Worm (Caenorhabditis elegans) whole organism, L4/young adult: Measurements from ENCODE around the gene B0294.1.

ENCODE experiments used
- W03F9.2 ChIP-seq: fragments of 150-350 bp; optimal IDR thresholded peaks from 2 replicates; lab custom pipeline; 2014; ENCODE audit warnings: missing biosample characterization, missing genetic modification characterization
- him-1 ChIP-seq: sonication (generic microtip); optimal IDR thresholded peaks from 2 replicates; lab custom pipeline; 2016; ENCODE audit warnings: missing genotype, missing genetic modification reagents, missing genetic modification characterization, missing compliant biosample characterization

DNA sequence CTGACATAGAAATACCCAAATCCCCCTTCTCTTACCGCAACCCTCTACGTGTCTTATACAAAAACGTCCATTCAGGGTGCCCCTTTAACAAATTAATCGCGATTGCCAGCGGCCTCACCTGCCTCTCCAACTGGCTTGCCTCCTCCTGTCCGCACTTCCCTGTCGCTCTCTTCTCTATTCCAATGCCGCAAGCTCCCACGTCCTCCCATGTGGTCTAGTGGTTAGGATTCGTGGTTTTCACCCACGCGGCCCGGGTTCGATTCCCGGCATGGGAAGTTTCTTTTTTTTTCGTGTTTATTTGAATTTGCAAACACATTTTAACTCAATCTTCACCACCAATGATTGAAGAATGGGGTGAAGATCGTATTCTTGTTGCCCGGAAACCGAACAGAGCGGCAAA, 38.5 kb downstream of the B0294.1 start:
- no peak for TF ChIP-seq him-1 (tag; lab: Kevin White, UChicago)
- TF ChIP-seq W03F9.2 (tag; lab: Kevin White, UChicago): no peak
